Worm (Caenorhabditis elegans) whole organism, midembryonic: ENCODE data around the gene nex-3.

Experiments used
- flt-1 ChIP-seq: fragments of 200-800 bp; sonication (Bioruptor generic); IDR thresholded peaks from 2 replicates; pipeline ENCODE4 v1.3.6; 2022; ENCODE audit warnings: missing genetic modification characterization, missing compliant biosample characterization
- med-1 ChIP-seq: sonication (generic microtip); optimal IDR thresholded peaks from 2 replicates; lab custom pipeline; 2017; ENCODE audit warnings: missing genetic modification characterization, mild to moderate bottlenecking, missing compliant biosample characterization, antibody characterized with exemption, missing genetic modification reagents; ENCODE audit not compliant: insufficient read depth
- ztf-23 ChIP-seq: fragments of 200-800 bp; sonication (Bioruptor generic); IDR thresholded peaks from 2 replicates; pipeline ENCODE4 v1.3.6; 2022; ENCODE audit warnings: missing genetic modification reagents, missing genetic modification characterization, missing compliant biosample characterization
- ztf-29 ChIP-seq: fragments of 200-800 bp; sonication (Bioruptor generic); IDR thresholded peaks from 2 replicates; pipeline ENCODE4 v1.3.6; 2022; ENCODE audit warnings: missing genetic modification reagents, missing genetic modification characterization, missing compliant biosample characterization

ce11 chrIII:4441781-4442180, at the start of gene nex-3:
- TF ChIP-seq ztf-29 (GFP tag; lab: Robert Waterston, UW) (no peak), flt-1 (GFP tag; lab: Robert Waterston, UW) (no peak), med-1 (no peak), ztf-23 (GFP tag; lab: Robert Waterston, UW) (no peak)
